Worm (Caenorhabditis elegans) whole organism, mixed stage, embryonic: ENCODE results near the gene K10G9.2.

ENCODE experiments used
- lsy-2 ChIP-seq: fragments of 150-350 bp; optimal IDR thresholded peaks from 2 replicates; lab custom pipeline; 2014; ENCODE audit warnings: missing biosample characterization, missing genetic modification characterization
- nhr-76 ChIP-seq: sonication (generic microtip); optimal IDR thresholded peaks from 2 replicates; lab custom pipeline; 2017; ENCODE audit warnings: missing biosample characterization, missing genetic modification characterization
- pha-4 ChIP-seq: fragments of 150-350 bp; optimal IDR thresholded peaks from 2 replicates; lab custom pipeline; 2018; ENCODE audit warnings: missing biosample characterization, missing genetic modification reagents, missing genetic modification characterization

ce11 chrIII:10300078-10300477 lies 14.4 kb downstream of the K10G9.2 start, which contains the start of gene vglu-3:
- TF ChIP-seq pha-4 (tag; lab: Kevin White, UChicago) (no peak), lsy-2 (tag; lab: Kevin White, UChicago) (no peak), nhr-76 (tag; lab: Kevin White, UChicago) (no peak)
